Fruit fly (Drosophila melanogaster) whole organism, embryonic: ENCODE measurements around the gene Shmt.

Experiments
- ATbp ChIP-seq: fragments of 200-800 bp; sonication (Bioruptor generic); optimal IDR thresholded peaks from 2 replicates; lab custom pipeline; 2017; ENCODE audit warnings: missing biosample characterization, mild to moderate bottlenecking, missing genetic modification characterization, missing genetic modification reagents
- BtbVII ChIP-seq: fragments of 200-800 bp; sonication (Bioruptor generic); optimal IDR thresholded peaks from 3 replicates; lab custom pipeline; 2017; ENCODE audit warnings: missing biosample characterization, mild to moderate bottlenecking, missing genetic modification characterization
- CG10267 ChIP-seq: fragments of 200-800 bp; sonication (Bioruptor generic); optimal IDR thresholded peaks from 2 replicates; lab custom pipeline; 2018; ENCODE audit warnings: missing biosample characterization, mild to moderate bottlenecking, missing genetic modification characterization, moderate library complexity
- CG11696 ChIP-seq: fragments of 200-800 bp; sonication (Bioruptor generic); IDR thresholded peaks from 2 replicates; pipeline ENCODE4 v1.3.6; 2022; ENCODE audit warnings: missing biosample characterization, missing genetic modification characterization
- CG12104 ChIP-seq: fragments of 200-800 bp; sonication (Bioruptor generic); optimal IDR thresholded peaks from 3 replicates; lab custom pipeline; 2016; ENCODE audit warnings: missing biosample characterization, missing genetic modification characterization
- CG12299 ChIP-seq: fragments of 200-800 bp; sonication (Bioruptor generic); optimal IDR thresholded peaks from 2 replicates; lab custom pipeline; 2018; ENCODE audit warnings: missing biosample characterization, mild to moderate bottlenecking, missing genetic modification characterization
- CG1233 ChIP-seq: fragments of 200-800 bp; sonication (Bioruptor generic); optimal IDR thresholded peaks from 4 replicates; lab custom pipeline; 2018; ENCODE audit warnings: missing biosample characterization, mild to moderate bottlenecking, missing genetic modification characterization
- CG12391 ChIP-seq: fragments of 200-800 bp; sonication (Bioruptor generic); optimal IDR thresholded peaks from 3 replicates; lab custom pipeline; 2018; ENCODE audit warnings: missing biosample characterization, mild to moderate bottlenecking, missing genetic modification characterization, moderate library complexity
- CG1529 ChIP-seq: fragments of 200-800 bp; sonication (Bioruptor generic); optimal IDR thresholded peaks from 3 replicates; lab custom pipeline; 2018; ENCODE audit warnings: missing biosample characterization, missing genetic modification characterization
- CG1647 ChIP-seq: fragments of 200-800 bp; sonication (Bioruptor generic); optimal IDR thresholded peaks from 3 replicates; lab custom pipeline; 2016; ENCODE audit warnings: missing biosample characterization, missing genetic modification characterization
- CG17361 ChIP-seq: fragments of 200-800 bp; sonication (Bioruptor generic); IDR thresholded peaks from 3 replicates; pipeline ENCODE4 v1.3.6; 2022; ENCODE audit warnings: missing biosample characterization, missing genetic modification characterization
- CG2199 ChIP-seq: fragments of 200-800 bp; sonication (Bioruptor generic); IDR thresholded peaks from 3 replicates; pipeline ENCODE4 v1.3.6; 2022; ENCODE audit warnings: missing biosample characterization, missing genetic modification characterization
- CG2678 ChIP-seq: fragments of 200-800 bp; sonication (Bioruptor generic); optimal IDR thresholded peaks from 3 replicates; lab custom pipeline; 2019; ENCODE audit warnings: missing biosample characterization, mild to moderate bottlenecking, missing genetic modification characterization, moderate library complexity
- CG32532 ChIP-seq: fragments of 200-800 bp; sonication (Bioruptor generic); IDR thresholded peaks from 2 replicates; pipeline ENCODE4 v1.3.6; 2022; ENCODE audit warnings: missing biosample characterization, missing genetic modification characterization
- CG4404 ChIP-seq: fragments of 200-800 bp; sonication (Bioruptor generic); IDR thresholded peaks from 2 replicates; pipeline ENCODE4 v1.3.6; 2022; ENCODE audit warnings: missing biosample characterization, missing genetic modification characterization
- CG4730 ChIP-seq: fragments of 200-800 bp; sonication (Bioruptor generic); IDR thresholded peaks from 2 replicates; pipeline ENCODE4 v1.3.6; 2022; ENCODE audit warnings: missing biosample characterization, missing genetic modification characterization
- CG4854 ChIP-seq: fragments of 200-800 bp; sonication (Bioruptor generic); optimal IDR thresholded peaks from 2 replicates; lab custom pipeline; 2016; ENCODE audit warnings: missing biosample characterization, missing genetic modification characterization, inconsistent platforms
- CG5953 ChIP-seq: fragments of 200-800 bp; sonication (Bioruptor generic); IDR thresholded peaks from 2 replicates; pipeline ENCODE4 v1.3.6; 2022; ENCODE audit warnings: missing biosample characterization, missing genetic modification characterization
- CG6254 ChIP-seq: fragments of 200-800 bp; sonication (Bioruptor generic); optimal IDR thresholded peaks from 3 replicates; lab custom pipeline; 2017; ENCODE audit warnings: mild to moderate bottlenecking, missing biosample characterization, missing genetic modification reagents, missing genetic modification characterization
- CG6854 ChIP-seq: fragments of 200-800 bp; sonication (Bioruptor generic); optimal IDR thresholded peaks from 3 replicates; lab custom pipeline; 2017; ENCODE audit warnings: missing biosample characterization, mild to moderate bottlenecking, missing genetic modification characterization
- CG7372 ChIP-seq: fragments of 200-800 bp; sonication (Bioruptor generic); IDR thresholded peaks from 2 replicates; pipeline ENCODE4 v1.3.6; 2022; ENCODE audit warnings: missing biosample characterization, missing genetic modification characterization
- CG7928 ChIP-seq: fragments of 200-800 bp; sonication (Bioruptor generic); optimal IDR thresholded peaks from 2 replicates; lab custom pipeline; 2017; ENCODE audit warnings: missing biosample characterization, mild to moderate bottlenecking, missing genetic modification characterization
- CG9609 ChIP-seq: fragments of 200-800 bp; sonication (Bioruptor generic); optimal IDR thresholded peaks from 3 replicates; lab custom pipeline; 2016; ENCODE audit warnings: missing biosample characterization, missing genetic modification characterization
- CG9797 ChIP-seq: fragments of 200-800 bp; sonication (Bioruptor generic); optimal IDR thresholded peaks from 3 replicates; lab custom pipeline; 2018; ENCODE audit warnings: missing biosample characterization, mild to moderate bottlenecking, missing genetic modification characterization
- CG9932 ChIP-seq: fragments of 200-800 bp; sonication (Bioruptor generic); IDR thresholded peaks from 2 replicates; pipeline ENCODE4 v1.3.6; 2022; ENCODE audit warnings: missing biosample characterization, missing genetic modification characterization
- Dfd ChIP-seq, 2 experiments: fragments of >200 bp; optimal IDR thresholded peaks; 2 replicates each; lab custom pipeline; 2017; ENCODE audit warnings: missing biosample characterization in 2 of 2, missing genetic modification characterization in 2 of 2
- Doc2 ChIP-seq: fragments of 200-800 bp; sonication (Bioruptor generic); IDR thresholded peaks from 2 replicates; pipeline ENCODE4 v1.3.6; 2022; ENCODE audit warnings: missing biosample characterization, missing genetic modification characterization
- Dp ChIP-seq: fragments of 200-800 bp; sonication (Bioruptor generic); optimal IDR thresholded peaks from 2 replicates; lab custom pipeline; 2018; ENCODE audit warnings: missing biosample characterization, mild to moderate bottlenecking, missing genetic modification characterization, moderate library complexity
- Fer1 ChIP-seq: fragments of 200-800 bp; sonication (Bioruptor generic); optimal IDR thresholded peaks from 2 replicates; lab custom pipeline; 2017; ENCODE audit warnings: missing biosample characterization, mild to moderate bottlenecking, missing genetic modification characterization
- Gug ChIP-seq: fragments of 200-800 bp; sonication (Bioruptor generic); IDR thresholded peaks from 4 replicates; pipeline ENCODE4 v1.3.6; 2022; ENCODE audit warnings: missing biosample characterization, missing genetic modification characterization
- HLHmδ ChIP-seq: fragments of 200-800 bp; sonication (Bioruptor generic); optimal IDR thresholded peaks from 2 replicates; lab custom pipeline; 2018; ENCODE audit warnings: missing biosample characterization, mild to moderate bottlenecking, missing genetic modification characterization, moderate library complexity
- Hr3 ChIP-seq: fragments of 200-800 bp; sonication (Bioruptor generic); optimal IDR thresholded peaks from 3 replicates; lab custom pipeline; 2016; ENCODE audit warnings: missing biosample characterization, missing genetic modification characterization
- Hr51 ChIP-seq, 2 experiments: fragments of 200-800 bp; sonication (Bioruptor generic); optimal IDR thresholded peaks; 2 replicates in 1 of 2; 3 replicates in 1 of 2; lab custom pipeline; 2016 to 2018; ENCODE audit warnings: missing biosample characterization in 2 of 2, missing genetic modification characterization in 2 of 2, mild to moderate bottlenecking in 1 of 2, moderate library complexity in 1 of 2
- Max ChIP-seq: fragments of 200-800 bp; sonication (Bioruptor generic); optimal IDR thresholded peaks from 2 replicates; lab custom pipeline; 2016; ENCODE audit warnings: missing biosample characterization, mild to moderate bottlenecking, missing genetic modification characterization
- Sin3A ChIP-seq: fragments of >200 bp; optimal IDR thresholded peaks from 2 replicates; lab custom pipeline; 2018
- TFAM ChIP-seq: fragments of 200-800 bp; sonication (Bioruptor generic); optimal IDR thresholded peaks from 2 replicates; lab custom pipeline; 2017; ENCODE audit warnings: missing biosample characterization, missing genetic modification characterization, inconsistent platforms
- Xrp1 ChIP-seq: fragments of 200-800 bp; sonication (Bioruptor generic); IDR thresholded peaks from 2 replicates; pipeline ENCODE4 v1.3.6; 2022; ENCODE audit warnings: missing biosample characterization, missing genetic modification characterization
- chinmo ChIP-seq: fragments of 200-800 bp; sonication (Bioruptor generic); IDR thresholded peaks from 4 replicates; pipeline ENCODE4 v1.3.6; 2022; ENCODE audit warnings: missing biosample characterization, missing genetic modification characterization; ENCODE audit not compliant: partially characterized antibody
- dmrt99B ChIP-seq: fragments of 200-800 bp; sonication (Bioruptor generic); optimal IDR thresholded peaks from 2 replicates; lab custom pipeline; 2018; ENCODE audit warnings: missing biosample characterization, mild to moderate bottlenecking, missing genetic modification characterization, moderate library complexity
- fru ChIP-seq: fragments of >200 bp; optimal IDR thresholded peaks from 2 replicates; lab custom pipeline; 2017
- inv ChIP-seq: fragments of 200-800 bp; sonication (Bioruptor generic); IDR thresholded peaks from 2 replicates; pipeline ENCODE4 v1.3.6; 2022; ENCODE audit warnings: missing biosample characterization, missing genetic modification characterization; ENCODE audit not compliant: partially characterized antibody
- jigr1 ChIP-seq: fragments of 200-800 bp; sonication (Bioruptor generic); IDR thresholded peaks from 3 replicates; pipeline ENCODE4 v1.3.6; 2022; ENCODE audit warnings: missing biosample characterization, missing genetic modification characterization
- jumu ChIP-seq: fragments of 200-800 bp; sonication (Bioruptor generic); optimal IDR thresholded peaks from 3 replicates; lab custom pipeline; 2016; ENCODE audit warnings: missing biosample characterization, missing genetic modification characterization
- kay ChIP-seq: fragments of 200-800 bp; sonication (Bioruptor generic); optimal IDR thresholded peaks from 2 replicates; lab custom pipeline; 2016; ENCODE audit warnings: missing biosample characterization, missing genetic modification characterization
- luna ChIP-seq: fragments of 200-800 bp; sonication (Bioruptor generic); optimal IDR thresholded peaks from 2 replicates; lab custom pipeline; 2016; ENCODE audit warnings: missing biosample characterization, missing genetic modification characterization
- onecut ChIP-seq: fragments of 200-800 bp; sonication (Bioruptor generic); IDR thresholded peaks from 2 replicates; pipeline ENCODE4 v1.3.6; 2022; ENCODE audit warnings: missing biosample characterization, missing genetic modification characterization
- schlank ChIP-seq: fragments of 200-800 bp; sonication (Bioruptor generic); optimal IDR thresholded peaks from 2 replicates; lab custom pipeline; 2018; ENCODE audit warnings: missing biosample characterization, mild to moderate bottlenecking, missing genetic modification characterization
- sd ChIP-seq: fragments of 200-800 bp; sonication (Bioruptor generic); optimal IDR thresholded peaks from 3 replicates; lab custom pipeline; 2018; ENCODE audit warnings: missing biosample characterization, mild to moderate bottlenecking, missing genetic modification characterization, moderate library complexity
- sisA ChIP-seq: fragments of 200-800 bp; sonication (Bioruptor generic); IDR thresholded peaks from 2 replicates; pipeline ENCODE4 v1.3.6; 2022; ENCODE audit warnings: missing biosample characterization, missing genetic modification characterization
- sob ChIP-seq: fragments of 200-800 bp; sonication (Bioruptor generic); IDR thresholded peaks from 2 replicates; pipeline ENCODE4 v1.3.6; 2022; ENCODE audit warnings: missing biosample characterization, missing genetic modification characterization
- tx ChIP-seq: fragments of 200-800 bp; sonication (Bioruptor generic); optimal IDR thresholded peaks from 2 replicates; lab custom pipeline; 2016; ENCODE audit warnings: missing biosample characterization, missing genetic modification characterization
- unc-4 ChIP-seq: fragments of 200-800 bp; sonication (Bioruptor generic); IDR thresholded peaks from 2 replicates; pipeline ENCODE4 v1.3.6; 2022; ENCODE audit warnings: missing biosample characterization, missing genetic modification characterization; ENCODE audit not compliant: partially characterized antibody

The Shmt gene

dm6 chrX:5888933-5889332 lies 27.7 kb downstream of the Shmt start (continued):
- no peak for TF ChIP-seq Doc2 (GFP tag; lab: Robert Waterston, UW)
- TF ChIP-seq BtbVII (GFP tag; lab: Kevin White, UChicago): no peak
- TF ChIP-seq CG12104: no peak
- TF ChIP-seq ATbp: peak; percentile 57
- no peak for TF ChIP-seq CG12299 (tag; lab: Kevin White, UChicago)
- no peak for TF ChIP-seq unc-4 (GFP tag; lab: Robert Waterston, UW)
- no peak for TF ChIP-seq inv (GFP tag; lab: Robert Waterston, UW)
- no peak for TF ChIP-seq luna
- no peak for TF ChIP-seq CG5953 (GFP tag; lab: Robert Waterston, UW)
- no peak for TF ChIP-seq Max
- TF ChIP-seq fru (lab: Kevin White, UChicago): no peak
- no peak for TF ChIP-seq CG7372 (GFP tag; lab: Robert Waterston, UW)
- peak; percentile 28 for TF ChIP-seq jumu (GFP tag; lab: Kevin White, UChicago)
- TF ChIP-seq jigr1 (GFP tag; lab: Robert Waterston, UW): no peak
- peak; percentile 42 for TF ChIP-seq CG12391 (tag; lab: Kevin White, UChicago)
- no peak for TF ChIP-seq chinmo (GFP tag; lab: Robert Waterston, UW)
- no peak for TF ChIP-seq CG1233 (GFP tag; lab: Kevin White, UChicago)
- TF ChIP-seq kay (GFP tag; lab: Kevin White, UChicago): no peak
- TF ChIP-seq sob: no peak
- TF ChIP-seq schlank (tag; lab: Kevin White, UChicago): no peak
- no peak for TF ChIP-seq Dfd (GFP tag; optimal IDR thresholded peaks at IDR 0.05; lab: Kevin White, UChicago)
- TF ChIP-seq tx (GFP tag; lab: Kevin White, UChicago): no peak
- TF ChIP-seq CG7928 (GFP tag; lab: Kevin White, UChicago): no peak
- peak; percentile 27 for TF ChIP-seq HLHmδ (GFP tag; lab: Kevin White, UChicago)
- no peak for TF ChIP-seq CG6854 (GFP tag; lab: Kevin White, UChicago)
- TF ChIP-seq onecut (GFP tag; lab: Robert Waterston, UW): peak; percentile 40
- peak; percentile 2 for TF ChIP-seq Hr3 (GFP tag; lab: Kevin White, UChicago)
- TF ChIP-seq CG9609 (GFP tag; lab: Kevin White, UChicago): no peak
- TF ChIP-seq CG32532 (GFP tag; lab: Robert Waterston, UW): peak; percentile 34; the same call in 1 of the 2 replicates
- TF ChIP-seq CG2199 (GFP tag; lab: Robert Waterston, UW): peak; percentile 33; the same call in 1 of the 3 replicates
- TF ChIP-seq sd (tag; lab: Kevin White, UChicago): peak; percentile 1
- no peak for TF ChIP-seq CG4854 (GFP tag; lab: Kevin White, UChicago)
- peak; percentile 33 for TF ChIP-seq CG10267 (tag; lab: Kevin White, UChicago)
- 0 out of 2 replicates have a peak, but pooled peaks have one; percentile 13 for TF ChIP-seq CG4404
- peak; percentile 26; the same call in 1 of the 2 replicates for TF ChIP-seq sisA
- no peak for TF ChIP-seq CG1647 (GFP tag; lab: Kevin White, UChicago)
- TF ChIP-seq Dp (GFP tag; lab: Kevin White, UChicago): no peak
- no peak for TF ChIP-seq Gug
- TF ChIP-seq CG4730 (GFP tag; lab: Robert Waterston, UW): 0 out of 2 replicates have a peak, but pooled peaks have one; percentile 21
- TF ChIP-seq CG2678 (tag; lab: Kevin White, UChicago): peak; percentile 25
- TF ChIP-seq Hr51 (GFP tag; optimal IDR thresholded peaks at IDR 0.05; lab: Kevin White, UChicago): no peak
- peak; percentile 27 for TF ChIP-seq CG6254
- no peak for TF ChIP-seq CG11696 (GFP tag; lab: Robert Waterston, UW)
- no peak for TF ChIP-seq CG1529 (GFP tag; lab: Kevin White, UChicago)
- TF ChIP-seq CG9932 (GFP tag; lab: Robert Waterston, UW): no peak
- TF ChIP-seq CG17361: 0 out of 3 replicates have a peak, but pooled peaks have one; percentile 14
- no peak for TF ChIP-seq CG9797
- TF ChIP-seq dmrt99B (tag; lab: Kevin White, UChicago): peak; percentile 30
- TF ChIP-seq Fer1: peak; percentile 2
- no peak for TF ChIP-seq TFAM (GFP tag; lab: Kevin White, UChicago)
- no peak for TF ChIP-seq Sin3A (lab: Kevin White, UChicago)
- peak; percentile 79 for TF ChIP-seq Xrp1 (GFP tag; lab: Robert Waterston, UW)
